Fruit fly (Drosophila melanogaster): ENCODE measurements around the gene Meltrin.

The Meltrin gene

dm6 chr3R:14654976-14655896, 41.9 kb downstream of the Meltrin start (continued):
- TF ChIP-seq Optix (GFP tag; IDR thresholded peaks at IDR 0.05) = peak; percentile 91
- TF ChIP-seq sim (GFP tag; IDR thresholded peaks at IDR 0.05) = peak; percentile 89
- peak; percentile 81 for TF ChIP-seq CG3407 (GFP tag; optimal IDR thresholded peaks at IDR 0.05)
- TF ChIP-seq Camta (GFP tag; optimal IDR thresholded peaks at IDR 0.05) = peak; percentile 92
- peak; percentile 86 for TF ChIP-seq peb (GFP tag; IDR thresholded peaks at IDR 0.05)
- TF ChIP-seq ttk (GFP tag; IDR thresholded peaks at IDR 0.05) = peak; percentile 88
- peak; percentile 84 for TF ChIP-seq CG12942 (GFP tag; optimal IDR thresholded peaks at IDR 0.05)
- TF ChIP-seq tio (GFP tag; optimal IDR thresholded peaks at IDR 0.05) = peak; percentile 87
- peak; percentile 79 for TF ChIP-seq CG43689 (GFP tag; IDR thresholded peaks at IDR 0.05)
- peak; percentile 82 for TF ChIP-seq B-H1 (GFP tag; IDR thresholded peaks at IDR 0.05)
- peak; percentile 91 for TF ChIP-seq Bteb2 (GFP tag; optimal IDR thresholded peaks at IDR 0.05)
- peak; percentile 75 for TF ChIP-seq jing (GFP tag; optimal IDR thresholded peaks at IDR 0.05)
- no peak for TF ChIP-seq ato (GFP tag; IDR thresholded peaks at IDR 0.05; ENCODE audit: partially characterized antibody)
- peak; percentile 95 for TF ChIP-seq schlank (tag; optimal IDR thresholded peaks at IDR 0.05)
- TF ChIP-seq CG18599 (GFP tag; optimal IDR thresholded peaks at IDR 0.05) = peak; percentile 97
- no peak for TF ChIP-seq crol (GFP tag; IDR thresholded peaks at IDR 0.05)
- TF ChIP-seq PHDP (tag; optimal IDR thresholded peaks at IDR 0.05) = peak; percentile 95
- peak; percentile 92 for TF ChIP-seq CG14710 (tag; optimal IDR thresholded peaks at IDR 0.05)
- no peak for TF ChIP-seq eve (GFP tag; optimal IDR thresholded peaks at IDR 0.05)
- TF ChIP-seq bbx (GFP tag; IDR thresholded peaks at IDR 0.05; ENCODE audit: partially characterized antibody) = peak; percentile 58; the same call in 1 of the 2 replicates
- TF ChIP-seq z (GFP tag; IDR thresholded peaks at IDR 0.05) = peak; percentile 55; the same call in 1 of the 3 replicates
- TF ChIP-seq Abd-B (GFP tag; optimal IDR thresholded peaks at IDR 0.05) = peak; percentile 90
- peak; percentile 92 for TF ChIP-seq vfl (GFP tag; optimal IDR thresholded peaks at IDR 0.05)
- TF ChIP-seq D (optimal IDR thresholded peaks at IDR 0.05) = no peak
- TF ChIP-seq D (GFP tag; optimal IDR thresholded peaks at IDR 0.05) = peak; percentile 91
- peak; percentile 92 for TF ChIP-seq CG13775 (GFP tag; optimal IDR thresholded peaks at IDR 0.05)
- peak; percentile 92 for TF ChIP-seq NC2β (GFP tag; optimal IDR thresholded peaks at IDR 0.05)
- peak; percentile 80 for TF ChIP-seq Spps (tag; optimal IDR thresholded peaks at IDR 0.05)
- peak; percentile 83 for TF ChIP-seq CG8359 (GFP tag; optimal IDR thresholded peaks at IDR 0.05; ENCODE audit: borderline replicate concordance)
- TF ChIP-seq CG7372 (GFP tag; IDR thresholded peaks at IDR 0.05) = peak; percentile 91
- TF ChIP-seq CG4820 (GFP tag; optimal IDR thresholded peaks at IDR 0.05) = peak; percentile 88
- peak; percentile 93 for TF ChIP-seq Sox102F (GFP tag; optimal IDR thresholded peaks at IDR 0.05)
- peak; percentile 89 for TF ChIP-seq otp (GFP tag; IDR thresholded peaks at IDR 0.05)
- peak; percentile 76 for TF ChIP-seq trh (GFP tag; optimal IDR thresholded peaks at IDR 0.05)
- TF ChIP-seq CG6683 (GFP tag; optimal IDR thresholded peaks at IDR 0.05) = peak; percentile 86
- TF ChIP-seq nmo (GFP tag; optimal IDR thresholded peaks at IDR 0.05) = peak; percentile 93
- TF ChIP-seq BEAF-32 (GFP tag; optimal IDR thresholded peaks at IDR 0.05) = peak; percentile 83
- TF ChIP-seq Taf1 (GFP tag; IDR thresholded peaks at IDR 0.05) = peak; percentile 87
- TF ChIP-seq chn (GFP tag; optimal IDR thresholded peaks at IDR 0.05) = peak; percentile 93
- TF ChIP-seq Dref (GFP tag; IDR thresholded peaks at IDR 0.05) = peak; percentile 73
- peak; percentile 66 for TF ChIP-seq CG13123 (GFP tag; optimal IDR thresholded peaks at IDR 0.05)
- peak; percentile 93 for TF ChIP-seq ken (GFP tag; IDR thresholded peaks at IDR 0.05)
- TF ChIP-seq E2f2 (GFP tag; IDR thresholded peaks at IDR 0.05) = peak; percentile 75
- no peak; the same call in 1 of the 2 replicates for TF ChIP-seq dan (GFP tag; IDR thresholded peaks at IDR 0.05)
- no peak; the same call in 1 of the 2 replicates for TF ChIP-seq sna (GFP tag; IDR thresholded peaks at IDR 0.05; ENCODE audit: partially characterized antibody)
- TF ChIP-seq dimm (GFP tag; IDR thresholded peaks at IDR 0.05) = peak; percentile 53; the same call in 1 of the 2 replicates
- peak; percentile 92 for TF ChIP-seq CG1233 (GFP tag; optimal IDR thresholded peaks at IDR 0.05)
- TF ChIP-seq Asciz (GFP tag; optimal IDR thresholded peaks at IDR 0.05) = peak; percentile 86
- TF ChIP-seq CG16863 (GFP tag; optimal IDR thresholded peaks at IDR 0.05) = peak; percentile 92

All from whole organism, embryonic.